Fruit fly (Drosophila melanogaster) whole organism, embryonic: ENCODE results near the gene Prp16.

Source experiments
- BEAF-32 ChIP-seq: fragments of 200-800 bp; sonication (Bioruptor generic); optimal IDR thresholded peaks from 3 replicates; lab custom pipeline; 2017; ENCODE audit warnings: missing biosample characterization, missing genetic modification characterization, mild to moderate bottlenecking, moderate library complexity, missing genetic modification reagents
- CG10431 ChIP-seq: fragments of 200-800 bp; sonication (Bioruptor generic); optimal IDR thresholded peaks from 3 replicates; lab custom pipeline; 2018; ENCODE audit warnings: missing biosample characterization, mild to moderate bottlenecking, missing genetic modification characterization
- CG11247 ChIP-seq: fragments of 200-800 bp; sonication (Bioruptor generic); IDR thresholded peaks from 2 replicates; pipeline ENCODE4 v1.3.6; 2022; ENCODE audit warnings: missing biosample characterization, missing genetic modification characterization
- CG12299 ChIP-seq: fragments of 200-800 bp; sonication (Bioruptor generic); optimal IDR thresholded peaks from 2 replicates; lab custom pipeline; 2018; ENCODE audit warnings: missing biosample characterization, mild to moderate bottlenecking, missing genetic modification characterization
- CG13894 ChIP-seq: fragments of 200-800 bp; sonication (Bioruptor generic); optimal IDR thresholded peaks from 3 replicates; lab custom pipeline; 2018; ENCODE audit warnings: missing biosample characterization, mild to moderate bottlenecking, missing genetic modification characterization, moderate library complexity
- CG16779 ChIP-seq: fragments of 200-800 bp; sonication (Bioruptor generic); IDR thresholded peaks from 2 replicates; pipeline ENCODE4 v1.3.6; 2022; ENCODE audit warnings: missing biosample characterization, missing genetic modification characterization
- CG2116 ChIP-seq: fragments of 200-800 bp; sonication (Bioruptor generic); optimal IDR thresholded peaks from 3 replicates; lab custom pipeline; 2018; ENCODE audit warnings: missing biosample characterization, mild to moderate bottlenecking, missing genetic modification characterization
- CG2875 ChIP-seq: fragments of 200-800 bp; sonication (Bioruptor generic); optimal IDR thresholded peaks from 2 replicates; lab custom pipeline; 2017; ENCODE audit warnings: missing biosample characterization, mild to moderate bottlenecking, missing genetic modification characterization, missing genetic modification reagents
- CG3726 ChIP-seq: fragments of 200-800 bp; sonication (Bioruptor generic); IDR thresholded peaks from 3 replicates; pipeline ENCODE4, ENCODE4 v1.3.6; 2022; ENCODE audit warnings: missing biosample characterization, missing genetic modification characterization
- CG6272 ChIP-seq: fragments of 200-800 bp; sonication (Bioruptor generic); IDR thresholded peaks from 2 replicates; pipeline ENCODE4 v1.3.6; 2022; ENCODE audit warnings: missing biosample characterization, missing genetic modification characterization
- CG9437 ChIP-seq: fragments of 200-800 bp; sonication (Bioruptor generic); optimal IDR thresholded peaks from 2 replicates; lab custom pipeline; 2018; ENCODE audit warnings: missing biosample characterization, mild to moderate bottlenecking, missing genetic modification characterization
- CrebB ChIP-seq: fragments of 200-800 bp; sonication (Bioruptor generic); optimal IDR thresholded peaks from 3 replicates; lab custom pipeline; 2018; ENCODE audit warnings: missing biosample characterization, mild to moderate bottlenecking, missing genetic modification characterization
- E2f2 ChIP-seq: fragments of 200-800 bp; sonication (Bioruptor generic); IDR thresholded peaks from 2 replicates; pipeline ENCODE4 v1.3.6; 2022; ENCODE audit warnings: missing biosample characterization, missing genetic modification characterization
- Fer2 ChIP-seq: fragments of 200-800 bp; sonication (Bioruptor generic); optimal IDR thresholded peaks from 2 replicates; lab custom pipeline; 2018; ENCODE audit warnings: missing biosample characterization, mild to moderate bottlenecking, missing genetic modification characterization, moderate library complexity
- H15 ChIP-seq: fragments of 200-800 bp; sonication (Bioruptor generic); IDR thresholded peaks from 3 replicates; pipeline ENCODE4 v1.3.6; 2022; ENCODE audit warnings: missing biosample characterization, missing genetic modification characterization
- H2.0 ChIP-seq: fragments of 200-800 bp; sonication (Bioruptor generic); IDR thresholded peaks from 2 replicates; pipeline ENCODE4 v1.3.6; 2022; ENCODE audit warnings: missing biosample characterization, missing genetic modification characterization
- HLH4C ChIP-seq: fragments of 200-800 bp; sonication (Bioruptor generic); IDR thresholded peaks from 3 replicates; pipeline ENCODE4 v1.3.6; 2022; ENCODE audit warnings: missing biosample characterization, missing genetic modification characterization; ENCODE audit not compliant: partially characterized antibody
- HLH54F ChIP-seq: fragments of 200-800 bp; sonication (Bioruptor generic); optimal IDR thresholded peaks from 3 replicates; lab custom pipeline; 2016; ENCODE audit warnings: missing biosample characterization, missing genetic modification characterization
- NC2α ChIP-seq: fragments of 200-800 bp; sonication (Bioruptor generic); optimal IDR thresholded peaks from 2 replicates; lab custom pipeline; 2016; ENCODE audit warnings: missing biosample characterization, missing genetic modification characterization
- NC2β ChIP-seq: fragments of 200-800 bp; sonication (Bioruptor generic); optimal IDR thresholded peaks from 2 replicates; lab custom pipeline; 2016; ENCODE audit warnings: missing biosample characterization, missing genetic modification characterization
- NfI ChIP-seq: fragments of 200-800 bp; sonication (Bioruptor generic); optimal IDR thresholded peaks from 3 replicates; lab custom pipeline; 2018; ENCODE audit warnings: missing biosample characterization, mild to moderate bottlenecking, missing genetic modification characterization, moderate library complexity
- Ravus ChIP-seq: fragments of 200-800 bp; sonication (Bioruptor generic); IDR thresholded peaks from 2 replicates; pipeline ENCODE4 v1.3.6; 2022; ENCODE audit warnings: missing biosample characterization, missing genetic modification characterization
- Sry-δ ChIP-seq: fragments of 200-800 bp; sonication (Bioruptor generic); optimal IDR thresholded peaks from 2 replicates; lab custom pipeline; 2016; ENCODE audit warnings: missing biosample characterization, missing genetic modification characterization
- Xbp1 ChIP-seq: fragments of 200-800 bp; sonication (Bioruptor generic); optimal IDR thresholded peaks from 3 replicates; lab custom pipeline; 2016; ENCODE audit warnings: missing biosample characterization, mild to moderate bottlenecking, missing genetic modification characterization
- ase ChIP-seq: fragments of 200-800 bp; sonication (Bioruptor generic); IDR thresholded peaks from 3 replicates; pipeline ENCODE4 v1.3.6; 2022; ENCODE audit warnings: missing biosample characterization, missing genetic modification characterization
- caup ChIP-seq: fragments of 200-800 bp; sonication (Bioruptor generic); optimal IDR thresholded peaks from 3 replicates; lab custom pipeline; 2017; ENCODE audit warnings: missing biosample characterization, mild to moderate bottlenecking, missing genetic modification characterization, moderate library complexity; ENCODE audit not compliant: severe bottlenecking
- dpn ChIP-seq, 2 experiments: fragments of 200-800 bp; sonication (Bioruptor generic); optimal IDR thresholded peaks; 3 replicates each; lab custom pipeline; 2016; ENCODE audit warnings: missing biosample characterization in 2 of 2, missing genetic modification characterization in 2 of 2
- dysf ChIP-seq: fragments of 200-800 bp; sonication (Bioruptor generic); IDR thresholded peaks from 3 replicates; pipeline ENCODE4 v1.3.6; 2022; ENCODE audit warnings: missing biosample characterization, missing genetic modification characterization
- eyg ChIP-seq: fragments of 200-800 bp; sonication (Bioruptor generic); optimal IDR thresholded peaks from 3 replicates; lab custom pipeline; 2016; ENCODE audit warnings: missing biosample characterization, missing genetic modification characterization
- ind ChIP-seq: fragments of 200-800 bp; sonication (Bioruptor generic); optimal IDR thresholded peaks from 3 replicates; lab custom pipeline; 2016; ENCODE audit warnings: missing biosample characterization, missing genetic modification characterization
- inv ChIP-seq: fragments of 200-800 bp; sonication (Bioruptor generic); IDR thresholded peaks from 2 replicates; pipeline ENCODE4 v1.3.6; 2022; ENCODE audit warnings: missing biosample characterization, missing genetic modification characterization; ENCODE audit not compliant: partially characterized antibody
- ken ChIP-seq: fragments of 200-800 bp; sonication (Bioruptor generic); IDR thresholded peaks from 3 replicates; pipeline ENCODE4 v1.3.6; 2022; ENCODE audit warnings: missing biosample characterization, missing genetic modification characterization
- lbe ChIP-seq: fragments of 200-800 bp; sonication (Bioruptor generic); optimal IDR thresholded peaks from 2 replicates; lab custom pipeline; 2016; ENCODE audit warnings: missing biosample characterization, mild to moderate bottlenecking, missing genetic modification characterization
- prd ChIP-seq, 3 experiments: fragments of >200 bp in 2 of 3; fragments of 200-800 bp in 1 of 3; sonication (Bioruptor generic) in 1 of 3; optimal IDR thresholded peaks in 2 of 3; IDR thresholded peaks in 1 of 3; 2 replicates in 2 of 3; 3 replicates in 1 of 3; pipeline versions ENCODE4 v1.3.6 to Lab custom; 2017 to 2022; ENCODE audit warnings: missing biosample characterization in 1 of 3, missing genetic modification characterization in 1 of 3
- pzg ChIP-seq: fragments of 200-800 bp; sonication (Bioruptor generic); optimal IDR thresholded peaks from 3 replicates; lab custom pipeline; 2018; ENCODE audit warnings: missing biosample characterization, mild to moderate bottlenecking, missing genetic modification characterization, moderate library complexity
- ro ChIP-seq: fragments of 200-800 bp; sonication (Bioruptor generic); IDR thresholded peaks from 2 replicates; pipeline ENCODE4 v1.3.6; 2022; ENCODE audit warnings: missing biosample characterization, missing genetic modification characterization
- schlank ChIP-seq: fragments of 200-800 bp; sonication (Bioruptor generic); optimal IDR thresholded peaks from 2 replicates; lab custom pipeline; 2018; ENCODE audit warnings: missing biosample characterization, mild to moderate bottlenecking, missing genetic modification characterization
- slou ChIP-seq: fragments of 200-800 bp; sonication (Bioruptor generic); optimal IDR thresholded peaks from 3 replicates; lab custom pipeline; 2016; ENCODE audit warnings: missing biosample characterization, missing genetic modification characterization
- so ChIP-seq: fragments of 200-800 bp; sonication (Bioruptor generic); IDR thresholded peaks from 3 replicates; pipeline ENCODE4 v1.3.6; 2022; ENCODE audit warnings: missing biosample characterization, missing genetic modification characterization
- stc ChIP-seq: fragments of 200-800 bp; sonication (Bioruptor generic); IDR thresholded peaks from 2 replicates; pipeline ENCODE4 v1.3.6; 2022; ENCODE audit warnings: missing biosample characterization, missing genetic modification characterization
- toy ChIP-seq: fragments of 200-800 bp; sonication (Bioruptor generic); IDR thresholded peaks from 2 replicates; pipeline ENCODE4 v1.3.6; 2022; ENCODE audit warnings: missing biosample characterization, missing genetic modification characterization
- unc-4 ChIP-seq: fragments of 200-800 bp; sonication (Bioruptor generic); IDR thresholded peaks from 2 replicates; pipeline ENCODE4 v1.3.6; 2022; ENCODE audit warnings: missing biosample characterization, missing genetic modification characterization; ENCODE audit not compliant: partially characterized antibody
- wor ChIP-seq: fragments of 200-800 bp; sonication (Bioruptor generic); IDR thresholded peaks from 2 replicates; pipeline ENCODE4 v1.3.6; 2022; ENCODE audit warnings: missing biosample characterization, missing genetic modification characterization
- zfh1 ChIP-seq: fragments of 200-800 bp; sonication (Bioruptor generic); IDR thresholded peaks from 3 replicates; pipeline ENCODE4 v1.3.6; 2022; ENCODE audit warnings: missing biosample characterization, missing genetic modification characterization

Prp16 gene

DNA sequence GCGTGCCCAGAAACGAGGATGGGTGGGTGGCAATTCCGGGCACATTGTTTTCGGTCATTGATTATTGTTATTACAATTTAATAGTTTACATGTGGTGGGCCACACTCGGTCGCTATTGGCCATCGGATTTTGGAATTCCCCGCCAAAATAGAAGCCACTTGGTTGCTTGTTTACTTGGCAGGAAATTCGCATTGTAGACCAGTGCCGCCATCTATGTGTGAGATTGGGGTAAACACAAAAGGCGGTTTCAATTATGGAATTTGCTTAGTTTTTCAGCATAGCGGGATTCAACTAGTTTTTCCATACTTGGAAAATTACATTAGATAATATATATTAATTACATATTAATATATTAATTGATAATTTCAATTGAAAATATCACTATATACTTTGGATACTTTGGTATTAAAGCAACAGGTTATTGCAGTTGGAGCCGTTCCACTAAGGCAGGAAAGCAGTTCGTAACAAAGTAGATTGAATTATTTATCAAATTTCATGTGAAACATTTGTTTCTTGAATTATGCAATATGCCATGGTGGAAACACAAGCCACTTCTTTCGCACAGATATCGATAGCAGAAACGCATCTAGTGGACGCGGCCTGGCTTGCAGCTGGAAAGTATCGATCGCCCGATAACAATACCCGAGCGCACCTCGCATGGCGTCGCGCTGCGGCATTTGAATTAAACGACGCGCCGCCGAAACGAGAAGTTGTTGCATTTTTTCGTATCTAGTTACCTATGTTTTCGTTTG, 46.0 kb downstream of the Prp16 start, which contains the start of gene mud (continued):
- TF ChIP-seq ase (peak; percentile 47; the same call in 1 of the 3 replicates), toy (GFP tag; lab: Robert Waterston, UW) (no peak), CG2116 (GFP tag; lab: Kevin White, UChicago) (peak; percentile 65), BEAF-32 (GFP tag; lab: Kevin White, UChicago) (peak; percentile 76), prd (optimal IDR thresholded peaks at IDR 0.05; lab: Kevin White, UChicago) (no peak), prd (GFP tag; IDR thresholded peaks at IDR 0.05; lab: Robert Waterston, UW) (peak; percentile 66; the same call in 2 of the 3 replicates), dpn (GFP tag; optimal IDR thresholded peaks at IDR 0.05; lab: Kevin White, UChicago) (no peak), E2f2 (GFP tag; lab: Robert Waterston, UW) (peak; percentile 87), pzg (GFP tag; lab: Kevin White, UChicago) (peak; percentile 61), lbe (no peak), caup (no peak), slou (GFP tag; lab: Kevin White, UChicago) (no peak), CG12299 (tag; lab: Kevin White, UChicago) (no peak), Ravus (GFP tag; lab: Robert Waterston, UW) (no peak), CG11247 (GFP tag; lab: Robert Waterston, UW) (no peak), CG13894 (tag; lab: Kevin White, UChicago) (no peak), CG9437 (GFP tag; lab: Kevin White, UChicago) (peak; percentile 20), CG16779 (GFP tag; lab: Robert Waterston, UW) (no peak), Xbp1 (GFP tag; lab: Kevin White, UChicago) (peak; percentile 37), schlank (tag; lab: Kevin White, UChicago) (no peak), unc-4 (GFP tag; lab: Robert Waterston, UW) (peak; percentile 54), H2.0 (GFP tag; lab: Robert Waterston, UW) (no peak), zfh1 (GFP tag; lab: Robert Waterston, UW) (0 out of 3 replicates have a peak, but pooled peaks have one; percentile 9), ro (GFP tag; lab: Robert Waterston, UW) (no peak), NC2β (GFP tag; lab: Kevin White, UChicago) (no peak), Fer2 (tag; lab: Kevin White, UChicago) (no peak), HLH4C (GFP tag; lab: Robert Waterston, UW) (peak; percentile 77), so (GFP tag; lab: Robert Waterston, UW) (no peak), ken (0 out of 3 replicates have a peak, but pooled peaks have one; percentile 46), CrebB (tag; lab: Kevin White, UChicago) (no peak), HLH54F (peak; percentile 8), CG3726 (GFP tag; lab: Robert Waterston, UW) (no peak), NfI (GFP tag; lab: Kevin White, UChicago) (no peak), H15 (GFP tag; lab: Robert Waterston, UW) (no peak), dysf (0 out of 3 replicates have a peak, but pooled peaks have one; percentile 34), eyg (GFP tag; lab: Kevin White, UChicago) (no peak), ind (GFP tag; lab: Kevin White, UChicago) (peak; percentile 20), stc (GFP tag; lab: Robert Waterston, UW) (no peak), wor (GFP tag; lab: Robert Waterston, UW) (no peak), CG6272 (no peak), inv (GFP tag; lab: Robert Waterston, UW) (peak; percentile 56), CG2875 (GFP tag; lab: Kevin White, UChicago) (no peak), NC2α (GFP tag; lab: Kevin White, UChicago) (no peak), Sry-δ (GFP tag; lab: Kevin White, UChicago) (peak; percentile 69), CG10431 (GFP tag; lab: Kevin White, UChicago) (no peak)
